Fruit fly (Drosophila melanogaster) whole organism, embryonic: Measurements from ENCODE around the gene CG13654.

ENCODE experiments used
- CG10267 ChIP-seq: fragments of 200-800 bp; sonication (Bioruptor generic); optimal IDR thresholded peaks from 2 replicates; lab custom pipeline; 2018; ENCODE audit warnings: missing biosample characterization, mild to moderate bottlenecking, missing genetic modification characterization, moderate library complexity
- CG12104 ChIP-seq: fragments of 200-800 bp; sonication (Bioruptor generic); optimal IDR thresholded peaks from 3 replicates; lab custom pipeline; 2016; ENCODE audit warnings: missing biosample characterization, missing genetic modification characterization
- CG12219 ChIP-seq: fragments of 200-800 bp; sonication (Bioruptor generic); optimal IDR thresholded peaks from 3 replicates; lab custom pipeline; 2018; ENCODE audit warnings: missing biosample characterization, mild to moderate bottlenecking, missing genetic modification characterization
- CG12659 ChIP-seq: fragments of 200-800 bp; sonication (Bioruptor generic); optimal IDR thresholded peaks from 3 replicates; lab custom pipeline; 2017; ENCODE audit warnings: mild to moderate bottlenecking, missing biosample characterization, missing genetic modification reagents, missing genetic modification characterization
- CG12744 ChIP-seq: fragments of 200-800 bp; sonication (Bioruptor generic); optimal IDR thresholded peaks from 2 replicates; lab custom pipeline; 2016; ENCODE audit warnings: missing biosample characterization, missing genetic modification characterization
- CG13296 ChIP-seq: fragments of 200-800 bp; sonication (Bioruptor generic); optimal IDR thresholded peaks from 3 replicates; lab custom pipeline; 2018; ENCODE audit warnings: missing biosample characterization, mild to moderate bottlenecking, missing genetic modification characterization
- CG14050 ChIP-seq: fragments of 200-800 bp; sonication (Bioruptor generic); IDR thresholded peaks from 3 replicates; pipeline ENCODE4 v1.3.6; 2022; ENCODE audit warnings: missing biosample characterization, missing genetic modification characterization
- CG14441 ChIP-seq: fragments of 200-800 bp; sonication (Bioruptor generic); IDR thresholded peaks from 2 replicates; pipeline ENCODE4 v1.3.6; 2022; ENCODE audit warnings: missing biosample characterization, missing genetic modification characterization
- CG14710 ChIP-seq: fragments of 200-800 bp; sonication (Bioruptor generic); optimal IDR thresholded peaks from 3 replicates; lab custom pipeline; 2019; ENCODE audit warnings: missing biosample characterization, mild to moderate bottlenecking, missing genetic modification characterization, moderate library complexity
- CG15269 ChIP-seq: fragments of 200-800 bp; sonication (Bioruptor generic); optimal IDR thresholded peaks from 2 replicates; lab custom pipeline; 2018; ENCODE audit warnings: missing biosample characterization, mild to moderate bottlenecking, missing genetic modification characterization, moderate library complexity
- CG17186 ChIP-seq: fragments of 200-800 bp; sonication (Bioruptor generic); optimal IDR thresholded peaks from 3 replicates; lab custom pipeline; 2017; ENCODE audit warnings: missing biosample characterization, missing genetic modification reagents, missing genetic modification characterization
- CG17829 ChIP-seq: fragments of 200-800 bp; optimal IDR thresholded peaks from 2 replicates; lab custom pipeline; 2019; ENCODE audit warnings: missing biosample characterization, mild to moderate bottlenecking, missing genetic modification characterization, moderate library complexity
- CG17912 ChIP-seq: fragments of 200-800 bp; sonication (Bioruptor generic); optimal IDR thresholded peaks from 2 replicates; lab custom pipeline; 2018; ENCODE audit warnings: missing biosample characterization, mild to moderate bottlenecking, missing genetic modification characterization
- CG1792 ChIP-seq: fragments of 200-800 bp; sonication (Bioruptor generic); optimal IDR thresholded peaks from 2 replicates; lab custom pipeline; 2016; ENCODE audit warnings: missing biosample characterization, missing genetic modification characterization
- CG33213 ChIP-seq: fragments of 200-800 bp; sonication (Bioruptor generic); optimal IDR thresholded peaks from 3 replicates; lab custom pipeline; 2016; ENCODE audit warnings: missing biosample characterization, missing genetic modification characterization
- CG7963 ChIP-seq: fragments of 200-800 bp; sonication (Bioruptor generic); IDR thresholded peaks from 3 replicates; pipeline ENCODE4 v1.3.6; 2022; ENCODE audit warnings: missing biosample characterization, missing genetic modification characterization; ENCODE audit not compliant: partially characterized antibody
- CG7987 ChIP-seq: fragments of 200-800 bp; sonication (Bioruptor generic); optimal IDR thresholded peaks from 2 replicates; lab custom pipeline; 2018; ENCODE audit warnings: missing biosample characterization, mild to moderate bottlenecking, missing genetic modification characterization, moderate library complexity
- CG8765 ChIP-seq: fragments of 200-800 bp; sonication (Bioruptor generic); IDR thresholded peaks from 2 replicates; pipeline ENCODE4 v1.3.6; 2022; ENCODE audit warnings: missing biosample characterization, missing genetic modification characterization
- CG9797 ChIP-seq: fragments of 200-800 bp; sonication (Bioruptor generic); optimal IDR thresholded peaks from 3 replicates; lab custom pipeline; 2018; ENCODE audit warnings: missing biosample characterization, mild to moderate bottlenecking, missing genetic modification characterization
- CTCF ChIP-seq: fragments of 200-800 bp; sonication (Bioruptor generic); optimal IDR thresholded peaks from 2 replicates; lab custom pipeline; 2017; ENCODE audit warnings: missing biosample characterization, mild to moderate bottlenecking, missing genetic modification characterization, moderate library complexity
- Dip3 ChIP-seq: fragments of 200-800 bp; sonication (Bioruptor generic); optimal IDR thresholded peaks from 3 replicates; lab custom pipeline; 2016; ENCODE audit warnings: missing biosample characterization, missing genetic modification characterization
- ERR ChIP-seq: fragments of 200-800 bp; sonication (Bioruptor generic); optimal IDR thresholded peaks from 2 replicates; lab custom pipeline; 2016; ENCODE audit warnings: missing biosample characterization, missing genetic modification characterization
- Eip74EF ChIP-seq, 2 experiments: fragments of 200-800 bp in 1 of 2; fragments of >200 bp in 1 of 2; sonication (Bioruptor generic) in 1 of 2; optimal IDR thresholded peaks; 2 replicates each; lab custom pipeline; 2017 to 2019; ENCODE audit warnings: missing biosample characterization in 2 of 2, missing genetic modification characterization in 2 of 2, mild to moderate bottlenecking in 1 of 2, moderate library complexity in 1 of 2
- GATAe ChIP-seq: fragments of 200-800 bp; sonication (Bioruptor generic); conservative IDR thresholded peaks from 2 replicates; pipeline ENCODE4 v1.3.6; 2022; ENCODE audit warnings: missing biosample characterization, missing genetic modification characterization
- Lpt ChIP-seq: fragments of >200 bp; optimal IDR thresholded peaks from 2 replicates; lab custom pipeline; 2018; ENCODE audit warnings: missing biosample characterization, missing genetic modification characterization
- Optix ChIP-seq: fragments of 200-800 bp; sonication (Bioruptor generic); IDR thresholded peaks from 3 replicates; pipeline ENCODE4 v1.3.6; 2022; ENCODE audit warnings: missing biosample characterization, missing genetic modification characterization
- Poxn ChIP-seq: fragments of 200-800 bp; sonication (Bioruptor generic); IDR thresholded peaks from 2 replicates; pipeline ENCODE4 v1.3.6; 2022; ENCODE audit warnings: missing biosample characterization, missing genetic modification characterization
- Ravus ChIP-seq: fragments of 200-800 bp; sonication (Bioruptor generic); IDR thresholded peaks from 2 replicates; pipeline ENCODE4 v1.3.6; 2022; ENCODE audit warnings: missing biosample characterization, missing genetic modification characterization
- Rx ChIP-seq: fragments of 200-800 bp; sonication (Bioruptor generic); IDR thresholded peaks from 2 replicates; pipeline ENCODE4 v1.3.6; 2022; ENCODE audit warnings: missing biosample characterization, missing genetic modification characterization
- Ssrp ChIP-seq: fragments of 200-800 bp; sonication (Bioruptor generic); optimal IDR thresholded peaks from 2 replicates; lab custom pipeline; 2018; ENCODE audit warnings: missing biosample characterization, mild to moderate bottlenecking, missing genetic modification characterization, moderate library complexity
- Stat92E ChIP-seq, 3 experiments: fragments of >200 bp in 2 of 3; fragments of 200-800 bp in 1 of 3; sonication (Bioruptor generic) in 1 of 3; optimal IDR thresholded peaks; 2 replicates each; lab custom pipeline; 2017 to 2019; ENCODE audit warnings: missing biosample characterization in 3 of 3, missing genetic modification characterization in 3 of 3, mild to moderate bottlenecking in 1 of 3, moderate library complexity in 1 of 3
- fd102C ChIP-seq: fragments of 200-800 bp; sonication (Bioruptor generic); optimal IDR thresholded peaks from 2 replicates; lab custom pipeline; 2018; ENCODE audit warnings: missing biosample characterization, mild to moderate bottlenecking, missing genetic modification characterization, moderate library complexity
- ftz-f1 ChIP-seq: fragments of 200-800 bp; sonication (Bioruptor generic); optimal IDR thresholded peaks from 2 replicates; lab custom pipeline; 2016; ENCODE audit warnings: missing biosample characterization, missing genetic modification characterization
- gfzf ChIP-seq: fragments of 200-800 bp; sonication (Bioruptor generic); optimal IDR thresholded peaks from 2 replicates; lab custom pipeline; 2016; ENCODE audit warnings: missing biosample characterization, mild to moderate bottlenecking, missing genetic modification characterization, moderate library complexity
- grau ChIP-seq: fragments of 200-800 bp; optimal IDR thresholded peaks from 3 replicates; lab custom pipeline; 2019; ENCODE audit warnings: missing biosample characterization, mild to moderate bottlenecking, missing genetic modification characterization, moderate library complexity
- grn ChIP-seq: fragments of 200-800 bp; sonication (Bioruptor generic); optimal IDR thresholded peaks from 3 replicates; lab custom pipeline; 2017; ENCODE audit warnings: missing biosample characterization, missing genetic modification characterization
- ham ChIP-seq: fragments of 200-800 bp; sonication (Bioruptor generic); IDR thresholded peaks from 2 replicates; pipeline ENCODE4 v1.3.6; 2022; ENCODE audit warnings: missing biosample characterization, missing genetic modification characterization
- hbn ChIP-seq: fragments of 200-800 bp; sonication (Bioruptor generic); IDR thresholded peaks from 2 replicates; pipeline ENCODE4 v1.3.6; 2022; ENCODE audit warnings: missing biosample characterization, missing genetic modification characterization; ENCODE audit not compliant: partially characterized antibody
- lov ChIP-seq, 2 experiments: fragments of 200-800 bp in 1 of 2; fragments of >200 bp in 1 of 2; sonication (Bioruptor generic) in 1 of 2; IDR thresholded peaks in 1 of 2; optimal IDR thresholded peaks in 1 of 2; 2 replicates in 1 of 2; 3 replicates in 1 of 2; pipeline versions ENCODE4 v1.3.6 to Lab custom; 2017 to 2022; ENCODE audit warnings: missing biosample characterization in 1 of 2, missing genetic modification characterization in 1 of 2
- odd ChIP-seq: fragments of 200-800 bp; sonication (Bioruptor generic); optimal IDR thresholded peaks from 2 replicates; lab custom pipeline; 2017; ENCODE audit warnings: missing biosample characterization, mild to moderate bottlenecking, missing genetic modification characterization
- pita ChIP-seq: fragments of 200-800 bp; sonication (Bioruptor generic); optimal IDR thresholded peaks from 2 replicates; lab custom pipeline; 2017; ENCODE audit warnings: missing biosample characterization, mild to moderate bottlenecking, missing genetic modification characterization
- sisA ChIP-seq: fragments of 200-800 bp; sonication (Bioruptor generic); IDR thresholded peaks from 2 replicates; pipeline ENCODE4 v1.3.6; 2022; ENCODE audit warnings: missing biosample characterization, missing genetic modification characterization
- slp2 ChIP-seq: fragments of 200-800 bp; sonication (Bioruptor generic); optimal IDR thresholded peaks from 2 replicates; lab custom pipeline; 2016; ENCODE audit warnings: missing biosample characterization, missing genetic modification characterization
- sr ChIP-seq: fragments of 200-800 bp; sonication (Bioruptor generic); IDR thresholded peaks from 3 replicates; pipeline ENCODE4 v1.3.6; 2022; ENCODE audit warnings: missing biosample characterization, missing genetic modification characterization
- tin ChIP-seq: fragments of 200-800 bp; sonication (Bioruptor generic); optimal IDR thresholded peaks from 3 replicates; lab custom pipeline; 2016; ENCODE audit warnings: missing biosample characterization, missing genetic modification characterization
- tna ChIP-seq: fragments of 200-800 bp; sonication (Bioruptor generic); IDR thresholded peaks from 2 replicates; pipeline ENCODE4 v1.3.6; 2022; ENCODE audit warnings: missing biosample characterization, missing genetic modification characterization; ENCODE audit not compliant: partially characterized antibody
- vnd ChIP-seq: fragments of 200-800 bp; sonication (Bioruptor generic); IDR thresholded peaks from 3 replicates; pipeline ENCODE4 v1.3.6; 2022; ENCODE audit warnings: missing biosample characterization, missing genetic modification characterization; ENCODE audit not compliant: partially characterized antibody
- yki ChIP-seq: fragments of >200 bp; optimal IDR thresholded peaks from 3 replicates; lab custom pipeline; 2018
- zf30C ChIP-seq: fragments of 200-800 bp; sonication (Bioruptor generic); optimal IDR thresholded peaks from 3 replicates; lab custom pipeline; 2018; ENCODE audit warnings: missing biosample characterization, mild to moderate bottlenecking, missing genetic modification characterization

Gene CG13654

DNA sequence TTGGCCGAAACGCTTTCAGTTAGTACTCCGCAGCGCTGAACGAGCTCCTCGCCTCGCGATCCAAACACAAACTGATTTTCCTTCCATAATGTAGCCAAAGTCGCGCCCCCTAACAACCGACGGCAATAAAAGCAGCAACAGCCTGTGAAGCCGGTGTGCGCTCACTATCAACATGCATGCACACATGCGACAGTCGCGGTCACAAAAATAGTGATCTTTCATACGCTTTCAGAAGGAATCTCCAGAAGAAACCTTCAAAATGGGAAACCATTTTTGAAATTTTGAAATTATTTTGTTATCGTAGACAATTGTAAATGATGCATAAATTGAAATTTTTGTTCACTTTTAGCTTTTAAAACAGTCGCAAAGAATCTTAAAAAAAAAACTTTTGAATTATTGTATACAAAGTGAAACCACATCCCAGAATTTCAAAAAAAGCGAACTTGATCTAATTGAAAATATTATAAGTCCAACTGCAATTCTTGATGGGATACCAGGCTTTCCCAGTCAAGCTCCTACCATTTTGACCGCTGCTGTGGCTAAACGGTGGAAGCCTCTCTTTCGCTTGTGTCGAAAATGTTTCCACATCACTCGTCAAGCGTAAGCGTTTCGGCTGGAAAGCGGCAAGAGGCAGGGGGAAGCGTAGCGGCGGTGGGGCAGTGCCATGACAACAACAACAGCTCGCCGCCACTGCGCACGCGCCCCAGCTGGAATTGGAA is 32.8 kb downstream of the CG13654 start, which contains the start of gene Cad96Cb (continued):
- TF ChIP-seq CG10267 (peak; percentile 84), yki (lab: Kevin White, UChicago) (no peak), Eip74EF (GFP tag; optimal IDR thresholded peaks at IDR 0.05; lab: Kevin White, UChicago) (peak in 1 of 2 experiments; percentile 92), CG14050 (GFP tag; lab: Robert Waterston, UW) (peak; percentile 43; the same call in 1 of the 3 replicates), vnd (GFP tag; lab: Robert Waterston, UW) (no peak), ham (GFP tag; lab: Robert Waterston, UW) (no peak), odd (GFP tag; lab: Kevin White, UChicago) (peak; percentile 90), lov (optimal IDR thresholded peaks at IDR 0.05; lab: Kevin White, UChicago) (no peak), lov (GFP tag; IDR thresholded peaks at IDR 0.05; lab: Robert Waterston, UW) (no peak), CG14710 (tag; lab: Kevin White, UChicago) (peak; percentile 93), CG17912 (no peak), grn (peak; percentile 0), Stat92E (GFP tag; optimal IDR thresholded peaks at IDR 0.05; lab: Kevin White, UChicago) (peak in 1 of 3 experiments; percentile 27), CG8765 (GFP tag; lab: Robert Waterston, UW) (no peak), CG7963 (GFP tag; lab: Robert Waterston, UW) (0 out of 3 replicates have a peak, but pooled peaks have one; percentile 34), grau (tag; lab: Kevin White, UChicago) (peak; percentile 81), gfzf (GFP tag; lab: Kevin White, UChicago) (no peak), tin (peak; percentile 89), CG7987 (GFP tag; lab: Kevin White, UChicago) (no peak), Ravus (GFP tag; lab: Robert Waterston, UW) (no peak), CG17186 (GFP tag; lab: Kevin White, UChicago) (peak; percentile 56), CG12104 (GFP tag; lab: Kevin White, UChicago) (peak; percentile 86), CG1792 (GFP tag; lab: Kevin White, UChicago) (peak; percentile 63), CG15269 (tag; lab: Kevin White, UChicago) (peak; percentile 73), sisA (GFP tag; lab: Robert Waterston, UW) (peak; percentile 65), sr (GFP tag; lab: Robert Waterston, UW) (no peak), CG12219 (GFP tag; lab: Kevin White, UChicago) (peak; percentile 69), CTCF (GFP tag; lab: Kevin White, UChicago) (peak; percentile 19), CG12659 (GFP tag; lab: Kevin White, UChicago) (peak; percentile 87), CG33213 (GFP tag; lab: Kevin White, UChicago) (peak; percentile 49), Lpt (no peak), CG14441 (GFP tag; lab: Robert Waterston, UW) (0 out of 2 replicates have a peak, but pooled peaks have one; percentile 11), CG9797 (GFP tag; lab: Kevin White, UChicago) (no peak), Rx (GFP tag; lab: Robert Waterston, UW) (no peak), CG12744 (GFP tag; lab: Kevin White, UChicago) (peak; percentile 69), GATAe (GFP tag; lab: Robert Waterston, UW) (no peak), CG17829 (tag; lab: Kevin White, UChicago) (peak; percentile 84), Optix (GFP tag; lab: Robert Waterston, UW) (no peak), tna (GFP tag; lab: Robert Waterston, UW) (0 out of 2 replicates have a peak, but pooled peaks have one; percentile 32), Ssrp (tag; lab: Kevin White, UChicago) (peak; percentile 90), ftz-f1 (GFP tag; lab: Kevin White, UChicago) (no peak), Poxn (no peak), pita (no peak), zf30C (GFP tag; lab: Kevin White, UChicago) (no peak), Dip3 (peak; percentile 20), ERR (peak; percentile 54), fd102C (GFP tag; lab: Kevin White, UChicago) (no peak), CG13296 (GFP tag; lab: Kevin White, UChicago) (peak; percentile 67), slp2 (GFP tag; lab: Kevin White, UChicago) (peak; percentile 82), hbn (GFP tag; lab: Robert Waterston, UW) (no peak)
